Worm (Caenorhabditis elegans): Measurements from ENCODE around the gene lgc-58.

Gene lgc-58

ce11 chrX:6091967-6092366 lies 16.7 kb downstream of the lgc-58 start, which contains the start of gene hsp-3 (continued):
- TF ChIP-seq nhr-120 (GFP tag; IDR thresholded peaks at IDR 0.05) (no peak), mcd-1 (GFP tag; IDR thresholded peaks at IDR 0.05) (peak; percentile 92), F10E7.11 (tag; optimal IDR thresholded peaks at IDR 0.05) (no peak), F39B2.1 (GFP tag; IDR thresholded peaks at IDR 0.05) (0 out of 2 replicates have a peak, but pooled peaks have one; percentile 42), ztf-28 (GFP tag; IDR thresholded peaks at IDR 0.05) (0 out of 2 replicates have a peak, but pooled peaks have one; percentile 62), Y67H2A.10 (GFP tag; conservative IDR thresholded peaks at IDR 0.05) (peak; percentile 94), madf-10 (tag; optimal IDR thresholded peaks at IDR 0.05) (peak; percentile 93), F33H1.4 (GFP tag; IDR thresholded peaks at IDR 0.05) (peak; percentile 13; the same call in 1 of the 2 replicates), ceh-91 (GFP tag; IDR thresholded peaks at IDR 0.05) (no peak), attf-3 (GFP tag; conservative IDR thresholded peaks at IDR 0.05) (0 out of 2 replicates have a peak, but pooled peaks have one; percentile 15), B0019.2 (GFP tag; conservative IDR thresholded peaks at IDR 0.05) (no peak), aptf-3 (GFP tag; IDR thresholded peaks at IDR 0.05) (0 out of 2 replicates have a peak, but pooled peaks have one; percentile 59), T07F8.4 (tag; optimal IDR thresholded peaks at IDR 0.05) (peak; percentile 36), ceh-100 (GFP tag; IDR thresholded peaks at IDR 0.05) (no peak), fkh-3 (tag; optimal IDR thresholded peaks at IDR 0.05) (peak; percentile 31), C06A6.2 (GFP tag; conservative IDR thresholded peaks at IDR 0.05) (peak; percentile 88), Y95B8A.8 (GFP tag; IDR thresholded peaks at IDR 0.05) (peak; percentile 85; the same call in 1 of the 2 replicates), K12H6.12 (tag; optimal IDR thresholded peaks at IDR 0.05) (peak; percentile 98), dox-1 (GFP tag; IDR thresholded peaks at IDR 0.05) (peak; percentile 98), hmg-20 (GFP tag; IDR thresholded peaks at IDR 0.05) (no peak), snpc-4 (GFP tag; optimal IDR thresholded peaks at IDR 0.05) (no peak), snpc-4 (tag; optimal IDR thresholded peaks at IDR 0.05) (peak in 3 of 4 experiments; percentile 60 to 82 (median 78)), F57A8.1 (GFP tag; optimal IDR thresholded peaks at IDR 0.05) (no peak), gei-17 (GFP tag; optimal IDR thresholded peaks at IDR 0.05) (peak; percentile 85), D2030.7 (GFP tag; IDR thresholded peaks at IDR 0.05) (0 out of 2 replicates have a peak, but pooled peaks have one; percentile 31), ceh-40 (GFP tag; IDR thresholded peaks at IDR 0.05) (0 out of 2 replicates have a peak, but pooled peaks have one; percentile 50), nhr-179 (tag; optimal IDR thresholded peaks at IDR 0.05) (peak; percentile 59), hrde-1 (tag; optimal IDR thresholded peaks at IDR 0.05; ENCODE audit: borderline replicate concordance) (peak; percentile 1), die-1 (tag; optimal IDR thresholded peaks at IDR 0.05) (peak; percentile 65), nhr-27 (tag; optimal IDR thresholded peaks at IDR 0.05) (no peak), egrh-3 (GFP tag; IDR thresholded peaks at IDR 0.05) (peak; percentile 94)

- no peak for TF ChIP-seq Y79H2A.3 (GFP tag; conservative IDR thresholded peaks at IDR 0.05)
- peak; percentile 36 for TF ChIP-seq ama-1 (optimal IDR thresholded peaks at IDR 0.05)
- TF ChIP-seq ama-1 (GFP tag; optimal IDR thresholded peaks at IDR 0.05), result no peak
- TF ChIP-seq him-1 (tag; optimal IDR thresholded peaks at IDR 0.05), result no peak
- no peak for TF ChIP-seq cebp-1 (GFP tag; IDR thresholded peaks at IDR 0.05)
- TF ChIP-seq cebp-1 (tag; optimal IDR thresholded peaks at IDR 0.05), result no peak
These were observed 17.2 kb downstream of the lgc-58 start for ce11 chrX:6092533-6092932.

ce11 chrX:6093046-6093445 lies 17.7 kb downstream of the lgc-58 start, which contains the start of gene C15H9.5:
Gene C15H9.5 (plus strand): TSS chrX:6093300.
- no peak for TF ChIP-seq die-1 (tag; optimal IDR thresholded peaks at IDR 0.05)
- peak; percentile 66 for TF ChIP-seq nhr-80 (tag; optimal IDR thresholded peaks at IDR 0.05)
- peak; percentile 29; the same call in 1 of the 2 replicates for TF ChIP-seq mcd-1 (GFP tag; IDR thresholded peaks at IDR 0.05)
- peak; percentile 28; the same call in 1 of the 2 replicates for TF ChIP-seq dox-1 (GFP tag; IDR thresholded peaks at IDR 0.05)
- no peak for TF ChIP-seq F23B12.7 (tag; optimal IDR thresholded peaks at IDR 0.05; ENCODE audit: insufficient read depth)
- peak in 1 of 2 experiments; percentile 33 for TF ChIP-seq let-607 (tag; optimal IDR thresholded peaks at IDR 0.05)
- no peak for TF ChIP-seq snpc-4 (GFP tag; optimal IDR thresholded peaks at IDR 0.05)
- TF ChIP-seq snpc-4 (tag; optimal IDR thresholded peaks at IDR 0.05), result peak in 1 of 4 experiments; percentile 4
- no peak for TF ChIP-seq attf-3 (GFP tag; conservative IDR thresholded peaks at IDR 0.05)
- no peak for TF ChIP-seq ceh-58 (GFP tag; IDR thresholded peaks at IDR 0.05)
- peak; percentile 69 for TF ChIP-seq nfyb-1 (GFP tag; IDR thresholded peaks at IDR 0.05)

Measured in whole organism, young adult.